Fruit fly (Drosophila melanogaster): ENCODE results near the gene CG1958.
A peak's percentile ranks its signal among the peaks of the same experiment; 100 is the strongest.

The CG1958 gene

DNA sequence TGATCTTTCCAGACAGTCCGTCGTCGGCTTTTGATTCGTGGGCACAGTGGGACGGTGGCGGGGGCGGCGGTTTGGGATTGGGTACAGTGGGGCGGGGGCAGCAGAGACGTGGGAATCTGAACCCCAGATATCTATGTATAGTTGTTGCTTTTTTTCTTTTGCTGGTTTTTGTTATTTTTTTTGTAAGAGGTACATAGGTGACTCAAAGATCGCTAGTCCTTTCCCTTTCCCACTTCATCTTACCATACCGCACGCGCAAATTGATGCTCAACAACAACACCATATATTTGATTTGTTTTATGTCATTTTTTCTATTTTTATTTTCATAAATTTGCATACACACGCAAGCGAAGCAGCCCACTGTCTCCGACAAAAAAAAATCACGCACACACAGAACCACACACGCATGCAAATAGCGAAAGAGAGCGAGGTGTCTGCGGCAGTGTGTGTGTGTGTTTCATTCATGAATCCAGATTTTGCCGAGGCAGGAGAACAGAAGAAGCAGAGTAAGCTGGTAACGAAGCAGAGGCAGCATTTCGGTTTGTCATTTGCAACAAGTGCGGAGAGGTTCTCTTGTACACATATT is 39.1 kb downstream of the CG1958 start (continued):
- TF ChIP-seq CG5180 (GFP tag; optimal IDR thresholded peaks at IDR 0.05): no peak
- no peak for TF ChIP-seq ash1 (GFP tag; optimal IDR thresholded peaks at IDR 0.05)
- TF ChIP-seq bab2 (GFP tag; optimal IDR thresholded peaks at IDR 0.05): peak; percentile 20
- peak; percentile 25; the same call in 1 of the 2 replicates for TF ChIP-seq CG32772 (GFP tag; IDR thresholded peaks at IDR 0.05)
- TF ChIP-seq CG6254 (GFP tag; optimal IDR thresholded peaks at IDR 0.05): peak; percentile 18
- peak; percentile 8; the same call in 1 of the 2 replicates for TF ChIP-seq Adf1 (GFP tag; IDR thresholded peaks at IDR 0.05)
- peak; percentile 48 for TF ChIP-seq CG6813 (GFP tag; optimal IDR thresholded peaks at IDR 0.05)
- TF ChIP-seq klu (GFP tag; IDR thresholded peaks at IDR 0.05): peak; percentile 27; the same call in 1 of the 2 replicates
- TF ChIP-seq CG1647 (GFP tag; optimal IDR thresholded peaks at IDR 0.05): peak; percentile 16
- peak; percentile 46 for TF ChIP-seq HHEX (GFP tag; optimal IDR thresholded peaks at IDR 0.05)
- TF ChIP-seq sisA (GFP tag; IDR thresholded peaks at IDR 0.05): peak; percentile 40
- TF ChIP-seq bsh (GFP tag; optimal IDR thresholded peaks at IDR 0.05): peak; percentile 71 to 89
- TF ChIP-seq D19A (tag; optimal IDR thresholded peaks at IDR 0.05): peak; percentile 20
- TF ChIP-seq Ets97D (GFP tag; optimal IDR thresholded peaks at IDR 0.05): no peak
- TF ChIP-seq Hr3 (GFP tag; optimal IDR thresholded peaks at IDR 0.05): peak; percentile 30
- peak; percentile 18 for TF ChIP-seq CG4282 (GFP tag; optimal IDR thresholded peaks at IDR 0.05)
- peak; percentile 58 for TF ChIP-seq CG18619 (GFP tag; optimal IDR thresholded peaks at IDR 0.05)
- no peak for TF ChIP-seq Oaz (GFP tag; IDR thresholded peaks at IDR 0.05)
- peak; percentile 62 for TF ChIP-seq CG7556 (GFP tag; optimal IDR thresholded peaks at IDR 0.05)
- TF ChIP-seq CG11247 (GFP tag; IDR thresholded peaks at IDR 0.05): no peak
- TF ChIP-seq CG3726 (GFP tag; IDR thresholded peaks at IDR 0.05): 0 out of 3 replicates have a peak, but pooled peaks have one; percentile 48
- TF ChIP-seq Camta (GFP tag; optimal IDR thresholded peaks at IDR 0.05): peak; percentile 22
- TF ChIP-seq pfk (GFP tag; optimal IDR thresholded peaks at IDR 0.05): no peak
- TF ChIP-seq Doc2 (GFP tag; IDR thresholded peaks at IDR 0.05): no peak
- TF ChIP-seq ftz-f1 (GFP tag; optimal IDR thresholded peaks at IDR 0.05): no peak
- no peak for TF ChIP-seq CG10462 (GFP tag; optimal IDR thresholded peaks at IDR 0.05)
- TF ChIP-seq hth (optimal IDR thresholded peaks at IDR 0.05): no peak
- peak; percentile 79 for TF ChIP-seq vvl (GFP tag; IDR thresholded peaks at IDR 0.05)
- TF ChIP-seq aop (GFP tag; IDR thresholded peaks at IDR 0.05): no peak
- peak; percentile 44 for TF ChIP-seq CG2202 (tag; optimal IDR thresholded peaks at IDR 0.05)
- peak; percentile 12 for TF ChIP-seq mam (GFP tag; optimal IDR thresholded peaks at IDR 0.05)
- no peak for TF ChIP-seq ken (GFP tag; IDR thresholded peaks at IDR 0.05)
- peak; percentile 10 for TF ChIP-seq CG15073 (GFP tag; optimal IDR thresholded peaks at IDR 0.05)
- peak; percentile 40; the same call in 1 of the 2 replicates for TF ChIP-seq CG32532 (GFP tag; IDR thresholded peaks at IDR 0.05)
- TF ChIP-seq CG7963 (GFP tag; IDR thresholded peaks at IDR 0.05; ENCODE audit: partially characterized antibody): no peak
- TF ChIP-seq usp (GFP tag; optimal IDR thresholded peaks at IDR 0.05): no peak
- TF ChIP-seq CG11504 (tag; optimal IDR thresholded peaks at IDR 0.05): peak; percentile 63
- TF ChIP-seq CG33213 (GFP tag; optimal IDR thresholded peaks at IDR 0.05): no peak
- peak; percentile 52 for TF ChIP-seq croc (GFP tag; conservative IDR thresholded peaks at IDR 0.05)
- TF ChIP-seq Blimp-1 (GFP tag; optimal IDR thresholded peaks at IDR 0.05): peak; percentile 54
- no peak for TF ChIP-seq stwl (tag; optimal IDR thresholded peaks at IDR 0.05)
- peak; percentile 20 for TF ChIP-seq dm (GFP tag; optimal IDR thresholded peaks at IDR 0.05)
- peak; percentile 22 to 30 for TF ChIP-seq Pdp1 (GFP tag; optimal IDR thresholded peaks at IDR 0.05)
- peak; percentile 62 for TF ChIP-seq CG31441 (GFP tag; IDR thresholded peaks at IDR 0.05)
- 0 out of 3 replicates have a peak, but pooled peaks have one; percentile 17 for TF ChIP-seq CG11695 (GFP tag; IDR thresholded peaks at IDR 0.05)
- peak; percentile 40; the same call in 1 of the 2 replicates for TF ChIP-seq ranshi (GFP tag; IDR thresholded peaks at IDR 0.05)
- peak; percentile 48; the same call in 2 of the 3 replicates for TF ChIP-seq tgo (GFP tag; IDR thresholded peaks at IDR 0.05)
- TF ChIP-seq CG9727 (GFP tag; optimal IDR thresholded peaks at IDR 0.05): peak; percentile 72
- TF ChIP-seq CG14441 (GFP tag; IDR thresholded peaks at IDR 0.05): peak; percentile 41; the same call in 1 of the 2 replicates
- TF ChIP-seq CG14667 (GFP tag; IDR thresholded peaks at IDR 0.05): no peak
- TF ChIP-seq dati (GFP tag; IDR thresholded peaks at IDR 0.05): no peak

Measured in whole organism, embryonic.